Worm (Caenorhabditis elegans) whole organism, dauer: ENCODE results near the gene ZC449.8.

Source experiments
- unc-62 ChIP-seq: sonication (generic microtip); optimal IDR thresholded peaks from 2 replicates; lab custom pipeline; 2017; ENCODE audit warnings: missing biosample characterization, missing genetic modification reagents, missing genetic modification characterization

The ZC449.8 gene

DNA sequence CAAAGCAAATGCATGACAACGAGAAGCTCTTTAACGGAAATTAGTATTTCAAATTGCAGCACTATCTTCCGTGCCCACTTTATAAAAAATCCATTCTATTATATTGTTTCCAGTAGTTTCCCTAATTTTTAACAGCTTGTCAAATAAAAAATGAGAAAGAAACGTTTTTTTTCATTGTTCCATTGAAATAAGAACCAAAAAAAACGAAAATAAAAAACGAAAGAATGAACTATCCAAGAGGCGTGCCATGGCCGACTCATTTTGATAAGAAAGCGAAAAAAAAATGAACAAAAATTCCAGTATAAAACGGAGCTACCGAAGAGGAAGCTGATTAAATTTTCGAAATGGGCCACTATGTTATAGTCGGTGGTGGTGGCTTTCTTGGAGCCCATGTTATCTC is 10.9 kb upstream of the ZC449.8 start, which contains the start of gene hsd-2:
hsd-2 (plus strand) TSS at position 301 of the 400 bp plus-strand sequence.
- TF ChIP-seq unc-62: no peak

DNA sequence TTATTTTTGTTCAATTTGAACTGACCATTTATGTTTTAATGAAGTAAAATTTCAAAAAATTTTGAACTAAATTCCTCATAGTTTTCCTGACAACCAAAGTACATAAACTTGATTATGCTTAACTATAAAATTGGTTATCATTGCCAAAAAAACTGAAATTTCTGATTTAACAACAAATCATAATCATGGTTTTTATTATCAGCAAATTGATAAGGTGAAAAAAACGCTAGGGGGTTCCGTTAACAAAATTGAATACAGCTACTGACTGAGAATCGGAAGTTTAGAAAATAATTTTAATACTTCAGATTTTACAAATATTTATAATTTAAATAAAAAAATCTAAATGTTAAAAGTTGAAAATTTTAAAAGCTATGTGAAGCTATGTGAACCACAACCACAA is 8.9 kb upstream of the ZC449.8 start:
- no peak for TF ChIP-seq unc-62

DNA sequence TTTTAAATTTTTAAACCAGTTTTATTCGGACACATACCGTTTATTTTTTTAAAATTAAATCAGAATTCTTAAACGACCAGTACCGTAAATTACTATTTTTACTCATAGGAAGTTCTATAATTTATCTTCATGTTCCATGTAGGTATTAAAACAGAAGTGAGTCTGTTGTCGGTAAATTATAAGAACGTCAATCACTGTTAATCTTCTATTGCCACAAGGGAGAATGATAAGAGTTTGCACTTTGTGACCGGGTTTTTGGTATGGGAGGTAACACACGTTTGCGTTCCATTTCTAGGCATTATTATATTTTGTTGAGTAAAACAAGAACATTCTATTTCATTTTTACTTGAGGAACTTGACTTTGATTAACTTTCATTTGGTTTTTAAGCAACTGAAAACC is 6.9 kb upstream of the ZC449.8 start, which contains the start of gene hsd-3:
hsd-3 (plus strand) TSS at position 301 of the 400 bp plus-strand sequence.
- TF ChIP-seq unc-62: no peak

DNA sequence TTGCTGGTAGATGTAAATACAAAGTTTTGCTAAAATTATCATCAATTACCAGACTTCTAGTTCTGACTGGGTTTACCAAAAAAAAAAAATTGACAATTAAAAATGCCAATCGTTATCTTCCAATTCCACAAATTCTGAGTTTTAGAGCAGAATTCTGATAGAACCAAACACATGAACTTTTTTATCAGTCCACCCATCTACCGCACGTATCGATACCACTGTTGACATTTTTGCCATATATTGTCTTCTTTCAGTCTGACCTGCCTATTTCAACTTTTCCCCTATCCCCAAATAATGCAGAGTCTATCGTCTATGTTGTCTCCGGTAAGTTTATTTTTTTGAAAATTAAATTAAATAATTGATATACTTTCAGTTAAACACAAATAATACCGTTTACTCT is 2.0 kb upstream of the ZC449.8 start, which contains the start of gene ZC449.7:
ZC449.7 (plus strand) TSS at position 249 of the 400 bp plus-strand sequence.
- no peak for TF ChIP-seq unc-62

DNA sequence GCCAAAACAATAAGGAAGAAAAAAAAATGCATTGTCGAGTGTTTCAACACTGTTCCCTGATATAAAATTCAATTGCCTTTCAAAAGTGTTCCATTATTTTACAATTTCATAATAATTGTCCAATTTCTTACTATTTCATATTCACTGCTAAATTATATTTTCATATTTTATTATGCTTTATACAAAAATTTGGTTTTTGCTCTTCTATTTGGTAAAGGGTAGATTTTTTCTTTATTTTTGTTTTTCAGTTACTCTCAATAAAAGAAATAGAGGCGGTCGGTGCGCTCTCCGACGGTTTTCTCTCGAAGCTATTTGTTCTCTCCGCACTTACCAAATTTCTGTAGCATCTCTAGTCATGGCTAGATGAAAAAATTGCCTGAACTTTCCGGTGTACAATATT is 1.7 kb downstream of the ZC449.8 start, which contains the start of gene sek-3:
sek-3 (plus strand) TSS at position 301 of the 400 bp plus-strand sequence.
- TF ChIP-seq unc-62: no peak

DNA sequence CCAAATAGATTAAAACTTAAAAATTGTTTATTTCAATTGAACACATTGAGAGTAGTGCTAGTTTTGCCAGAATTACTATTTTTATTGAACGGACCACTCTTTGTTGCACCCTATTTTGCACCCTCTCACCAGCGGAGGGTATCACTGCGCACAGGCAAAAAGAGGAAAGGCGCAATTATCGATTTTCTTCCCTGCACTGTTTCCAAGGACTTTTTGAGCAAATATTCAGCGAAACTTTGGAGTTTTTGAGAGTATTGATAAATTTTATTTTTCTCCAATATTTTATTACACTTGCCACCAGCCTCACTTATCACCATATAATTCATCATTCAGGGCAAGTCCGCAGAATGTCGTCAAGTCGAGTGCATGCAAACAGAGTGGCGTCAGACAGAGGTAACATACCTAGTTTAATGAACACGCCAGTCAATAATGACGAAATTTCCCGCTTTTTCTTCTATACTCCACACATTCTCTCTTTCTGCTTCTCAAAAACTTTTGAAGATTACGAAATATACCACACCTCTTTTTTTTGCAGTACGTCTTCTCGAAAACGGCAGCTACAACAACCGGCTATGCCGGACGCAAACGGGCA is 2.3 kb downstream of the ZC449.8 start:
- TF ChIP-seq unc-62: no peak

DNA sequence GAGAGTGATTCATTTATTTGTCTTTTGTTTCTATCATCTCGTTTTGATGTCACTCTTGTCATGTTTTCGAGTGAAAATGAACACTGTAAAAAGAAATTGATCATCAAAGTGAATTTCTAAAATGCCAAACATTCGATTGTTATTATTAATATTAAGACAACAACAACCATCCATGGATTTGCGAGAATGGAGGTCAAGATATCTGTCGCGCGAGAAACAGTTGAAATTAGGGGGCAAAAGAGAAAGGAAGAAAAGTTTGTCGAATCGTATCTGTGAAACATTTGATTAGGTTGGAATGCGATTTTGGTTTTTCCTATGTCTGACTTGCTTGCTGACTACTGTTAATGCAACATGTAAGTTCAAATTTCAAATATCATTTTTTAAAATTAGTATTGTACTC is 5.1 kb downstream of the ZC449.8 start, which contains the start of gene ZC449.2:
ZC449.2 (plus strand) TSS at position 290 of the 400 bp plus-strand sequence.
- TF ChIP-seq unc-62: no peak

DNA sequence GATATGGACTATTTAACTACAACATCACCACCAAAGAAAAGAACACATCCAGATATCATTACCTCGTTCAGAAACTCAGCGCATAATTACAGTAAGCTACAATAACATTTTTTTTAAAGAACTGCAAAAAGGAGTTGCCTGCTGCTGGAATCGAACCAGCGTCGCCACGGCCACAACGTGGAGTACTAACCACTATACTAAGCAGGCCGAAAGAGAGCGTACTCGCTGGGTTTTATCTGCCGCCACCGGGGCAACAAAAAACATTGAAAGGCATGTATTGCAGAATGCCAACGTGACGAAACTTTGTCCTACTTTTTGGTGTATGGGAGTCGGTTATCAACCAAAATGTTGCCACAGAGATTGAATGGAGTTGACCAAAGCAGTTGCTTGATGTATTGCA is 6.8 kb downstream of the ZC449.8 start:
- TF ChIP-seq unc-62: no peak

DNA sequence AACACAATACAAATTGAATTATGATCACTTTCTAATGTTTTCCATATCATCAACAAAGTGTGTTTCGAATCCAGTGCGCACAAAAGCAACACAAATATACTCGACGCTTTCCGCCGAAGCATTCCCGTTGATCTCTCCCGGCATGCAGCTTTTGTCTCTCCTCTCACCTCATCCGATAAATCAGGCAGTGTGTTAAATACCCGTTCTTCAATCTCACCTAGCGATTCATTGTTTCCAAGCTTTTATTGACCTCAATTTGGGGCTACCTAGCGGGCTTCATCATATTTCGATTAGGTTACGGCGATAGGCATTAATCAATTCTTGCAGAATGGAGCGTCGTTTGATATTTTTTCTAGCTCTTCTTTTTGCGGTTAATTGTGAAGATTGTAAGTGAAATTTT is 8.4 kb downstream of the ZC449.8 start, which contains the start of gene ZC449.1:
ZC449.1 (plus strand) TSS at position 121 of the 400 bp plus-strand sequence.
- no peak for TF ChIP-seq unc-62

DNA sequence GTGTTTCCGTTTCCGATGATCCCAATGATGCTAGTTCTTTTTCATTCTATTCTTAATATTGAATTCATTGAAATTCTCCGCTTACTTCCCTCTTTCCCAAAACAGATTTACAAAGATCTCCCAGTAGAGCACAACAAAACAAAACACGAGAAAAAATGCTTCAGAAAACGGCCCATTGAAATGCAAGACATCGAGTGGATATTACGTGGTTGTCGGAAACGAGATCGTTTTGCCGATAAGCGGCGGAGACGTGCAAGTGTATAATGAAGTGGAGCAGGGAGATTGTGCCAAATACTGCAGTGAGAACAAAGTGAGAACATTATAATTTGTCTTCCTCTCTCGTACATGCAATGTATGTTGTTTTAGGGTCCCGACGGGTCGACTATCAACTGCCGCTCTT is 10.6 kb downstream of the ZC449.8 start:
- no peak for TF ChIP-seq unc-62

DNA sequence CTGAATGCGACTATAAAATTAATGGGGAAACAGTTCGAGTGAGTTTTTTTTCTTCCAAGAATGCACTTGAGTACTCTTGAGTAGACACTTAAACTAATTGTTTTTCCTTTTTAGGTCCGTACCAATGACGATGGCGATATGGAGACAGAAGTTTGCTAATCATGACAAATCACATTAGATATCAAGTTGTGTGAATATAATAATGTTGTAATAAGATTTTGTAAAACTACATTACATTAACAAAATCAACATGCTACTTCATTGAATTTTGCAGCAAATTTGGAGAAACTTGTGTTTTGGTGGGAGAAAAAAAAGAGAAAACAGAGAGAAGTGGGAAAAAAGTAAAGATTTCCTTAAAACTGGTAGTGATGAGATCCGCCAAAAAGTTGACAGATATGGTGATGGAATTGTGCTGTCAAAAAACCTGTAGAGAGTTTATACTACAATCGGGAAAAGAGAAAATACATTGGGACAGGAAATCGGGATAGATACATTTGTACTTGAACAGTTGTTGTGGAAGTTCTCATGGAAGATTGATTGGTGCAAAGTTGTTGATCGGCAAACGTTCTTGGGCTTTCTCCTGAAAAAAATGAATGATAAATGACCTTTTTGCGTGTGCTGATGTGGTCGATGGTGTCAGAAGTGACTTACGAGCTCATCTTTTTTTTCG is 12.2 kb downstream of the ZC449.8 start:
- TF ChIP-seq unc-62: no peak

DNA sequence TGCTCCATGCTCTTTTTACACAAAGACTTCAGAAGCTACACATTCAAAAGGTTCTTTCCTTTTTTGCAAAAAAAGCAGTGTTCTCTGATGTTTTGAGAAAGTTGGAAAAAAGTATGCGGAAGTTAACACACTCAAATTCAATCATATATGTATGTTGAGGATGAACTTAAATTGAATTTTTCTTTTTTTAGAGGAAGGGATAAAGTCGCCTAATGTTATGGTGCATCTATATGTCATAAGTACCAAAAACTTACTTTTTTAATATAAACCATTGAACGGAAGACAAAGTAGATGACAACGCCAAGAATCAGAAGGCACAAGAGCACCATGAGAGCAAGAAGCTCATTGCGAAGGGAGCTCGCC is 12.7 kb downstream of the ZC449.8 start:
- no peak for TF ChIP-seq unc-62

DNA sequence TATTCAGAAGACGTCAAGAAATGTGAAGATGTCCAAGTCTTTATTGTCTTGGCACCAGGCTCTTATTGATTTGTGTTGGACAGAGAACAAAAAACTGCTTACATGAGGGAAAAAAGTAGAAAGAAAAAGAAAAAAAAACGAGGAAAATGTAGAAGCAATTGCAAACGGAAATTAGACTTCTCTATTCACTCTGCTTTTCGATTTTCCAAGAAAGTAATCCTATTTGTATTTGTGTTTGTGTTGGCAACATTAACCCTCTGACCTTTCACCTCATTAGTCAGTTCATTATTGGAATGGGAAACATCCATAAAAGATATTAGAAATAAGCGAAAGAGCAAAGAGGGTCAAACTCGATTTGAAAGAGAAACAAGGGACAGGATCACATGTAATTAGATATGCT is 15.9 kb downstream of the ZC449.8 start:
- no peak for TF ChIP-seq unc-62

DNA sequence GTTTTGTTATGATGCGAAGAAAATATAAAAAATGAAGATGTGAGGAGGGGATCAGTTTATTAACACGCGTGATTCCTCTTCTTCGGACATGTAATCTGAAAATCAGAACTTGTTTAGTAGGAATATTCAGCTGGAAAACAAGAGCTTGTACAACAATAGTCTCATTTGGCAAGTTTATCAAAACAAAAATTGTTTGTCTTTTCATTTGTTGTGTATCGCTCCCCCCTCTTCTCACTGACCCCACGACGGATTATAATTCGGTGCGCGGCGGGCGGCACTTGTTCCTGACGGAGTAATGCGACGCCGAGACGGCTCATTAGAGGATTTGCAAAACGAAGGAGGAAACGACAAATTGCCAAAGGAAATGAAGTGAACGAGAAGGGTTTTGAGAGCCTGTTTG is 18.0 kb downstream of the ZC449.8 start, which contains the start of gene ZC449.4:
ZC449.4 (minus strand) TSS at position 101 of the 400 bp plus-strand sequence.
- TF ChIP-seq unc-62: no peak

DNA sequence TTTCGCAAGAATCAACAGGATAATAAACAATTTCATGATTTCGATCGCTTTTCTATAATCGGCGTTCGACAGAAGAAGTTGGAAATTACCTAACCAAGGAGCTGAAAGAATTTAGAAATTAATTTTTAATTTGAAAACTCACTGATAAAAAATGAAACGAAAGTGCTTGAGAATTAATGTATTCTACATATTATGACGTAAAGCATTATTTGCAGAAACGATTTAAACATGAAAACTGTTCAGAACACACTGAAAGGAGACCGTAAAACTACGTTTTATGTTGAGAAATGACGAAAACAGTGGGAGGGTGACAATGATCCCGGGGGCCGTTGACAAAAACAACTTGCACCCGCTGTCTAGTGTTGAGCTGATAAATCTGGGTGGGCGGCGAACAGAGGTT is 21.8 kb downstream of the ZC449.8 start, which contains the start of gene ZC449.5:
ZC449.5 (minus strand) TSS at position 101 of the 400 bp plus-strand sequence.
- TF ChIP-seq unc-62: no peak

DNA sequence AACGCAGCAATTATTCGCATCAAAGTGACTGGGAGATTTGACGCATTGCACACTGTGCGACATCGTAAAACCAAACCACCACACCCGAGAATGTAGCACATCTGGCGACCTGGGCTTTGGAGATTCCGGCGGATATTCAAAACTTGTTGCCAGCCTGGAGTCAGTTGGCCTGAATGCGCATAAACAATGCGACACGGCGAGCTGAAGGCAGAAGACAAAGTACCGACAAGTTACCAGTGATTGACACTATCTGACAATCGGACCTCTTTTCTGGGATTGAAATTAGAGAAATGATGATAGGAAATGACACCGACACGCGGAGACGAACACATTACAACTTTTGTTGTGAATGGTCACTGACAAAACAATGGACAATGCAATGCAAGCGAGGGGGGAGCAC is 22.9 kb downstream of the ZC449.8 start:
- TF ChIP-seq unc-62: no peak

DNA sequence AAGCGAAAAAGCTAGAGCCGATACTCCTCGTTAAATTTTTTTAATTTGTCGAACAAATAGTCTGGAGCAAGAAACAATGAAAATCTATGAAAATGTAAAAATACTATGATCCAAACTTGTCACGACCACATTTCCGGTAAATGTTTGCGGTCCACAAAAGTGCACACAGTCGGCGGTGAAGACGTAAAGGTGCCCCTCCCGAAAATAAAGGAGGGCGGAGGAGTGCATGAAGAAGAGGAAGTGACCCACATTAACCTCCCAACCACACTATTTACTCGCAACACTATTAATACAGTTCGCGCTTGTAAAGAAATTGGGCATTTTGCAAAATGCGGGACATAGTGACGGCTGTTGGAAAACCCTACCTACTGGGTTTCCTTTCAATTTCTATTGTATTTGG is 24.2 kb downstream of the ZC449.8 start:
- TF ChIP-seq unc-62: no peak

DNA sequence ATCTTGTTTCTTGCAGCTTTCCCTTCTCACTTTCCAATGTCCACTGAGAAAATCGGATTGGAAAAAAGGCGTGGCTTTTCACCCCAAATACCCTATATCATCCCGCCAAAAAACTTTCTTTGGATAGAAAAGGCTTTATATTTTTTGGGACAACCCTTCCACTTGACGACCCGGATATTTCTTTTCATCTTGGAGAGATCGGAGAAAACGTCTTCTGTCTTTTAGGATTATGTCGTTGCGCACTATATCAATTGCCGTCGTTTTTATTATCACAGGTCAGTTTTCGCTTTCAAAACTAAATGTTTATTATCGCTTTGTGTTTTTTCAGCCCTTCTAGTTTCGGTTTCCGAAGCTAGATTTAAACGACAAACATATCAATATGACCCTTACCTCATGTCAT is 28.0 kb downstream of the ZC449.8 start, which contains the start of gene Y64H9A.2:
Y64H9A.2 (plus strand) TSS at position 90 of the 400 bp plus-strand sequence.
- TF ChIP-seq unc-62: no peak
